Worm (Caenorhabditis elegans) whole organism, L3 larva: Measurements from ENCODE around the gene Y38E10A.14.
A peak's percentile ranks its signal among the peaks of the same experiment; 100 is the strongest.

Experiments used
- R02D3.7 ChIP-seq: fragments of 150-350 bp; optimal IDR thresholded peaks from 2 replicates; lab custom pipeline; 2014; ENCODE audit warnings: missing biosample characterization, missing genetic modification characterization
- ZK546.5 ChIP-seq: sonication (generic microtip); optimal IDR thresholded peaks from 2 replicates; lab custom pipeline; 2017; ENCODE audit warnings: missing biosample characterization, missing genetic modification characterization
- ama-1 ChIP-seq: fragments of 150-350 bp; optimal IDR thresholded peaks from 2 replicates; lab custom pipeline; 2018
- ceh-16 ChIP-seq: sonication (generic microtip); optimal IDR thresholded peaks from 2 replicates; lab custom pipeline; 2017; ENCODE audit warnings: missing biosample characterization, missing genetic modification characterization
- ceh-28 ChIP-seq: fragments of 150-350 bp; optimal IDR thresholded peaks from 2 replicates; lab custom pipeline; 2014; ENCODE audit warnings: missing biosample characterization, missing genetic modification reagents, missing genetic modification characterization
- ceh-9 ChIP-seq: sonication (generic microtip); optimal IDR thresholded peaks from 2 replicates; lab custom pipeline; 2018; ENCODE audit warnings: missing biosample characterization, missing genetic modification characterization
- daf-12 ChIP-seq: fragments of 150-350 bp; optimal IDR thresholded peaks from 2 replicates; lab custom pipeline; 2014; ENCODE audit warnings: missing biosample characterization, missing genetic modification reagents, missing genetic modification characterization
- egl-27 ChIP-seq: sonication (generic microtip); optimal IDR thresholded peaks from 4 replicates; lab custom pipeline; 2017; ENCODE audit warnings: missing biosample characterization, missing genetic modification reagents, missing genetic modification characterization
- egl-5 ChIP-seq: fragments of 150-350 bp; optimal IDR thresholded peaks from 2 replicates; lab custom pipeline; 2017; ENCODE audit warnings: missing biosample characterization, missing genetic modification reagents, missing genetic modification characterization, inconsistent platforms
- elt-1 ChIP-seq: fragments of 150-350 bp; optimal IDR thresholded peaks from 2 replicates; lab custom pipeline; 2014; ENCODE audit warnings: missing biosample characterization, missing genetic modification characterization
- elt-2 ChIP-seq: sonication (generic microtip); optimal IDR thresholded peaks from 2 replicates; lab custom pipeline; 2016; ENCODE audit warnings: missing genetic modification reagents, mild to moderate bottlenecking, missing genetic modification characterization, missing compliant biosample characterization
- fkh-10 ChIP-seq: sonication (generic microtip); optimal IDR thresholded peaks from 2 replicates; lab custom pipeline; 2017; ENCODE audit warnings: missing biosample characterization, missing genetic modification reagents, missing genetic modification characterization
- fkh-2 ChIP-seq: fragments of 150-350 bp; optimal IDR thresholded peaks from 2 replicates; lab custom pipeline; 2014; ENCODE audit warnings: missing biosample characterization, missing genetic modification reagents, missing genetic modification characterization
- hmg-11 ChIP-seq: sonication (generic microtip); optimal IDR thresholded peaks from 2 replicates; lab custom pipeline; 2016; ENCODE audit warnings: missing genetic modification characterization, missing compliant biosample characterization
- jun-1 ChIP-seq: fragments of 150-350 bp; optimal IDR thresholded peaks from 2 replicates; lab custom pipeline; 2014; ENCODE audit warnings: missing biosample characterization, missing genetic modification reagents, missing genetic modification characterization
- lin-15B ChIP-seq: fragments of 150-350 bp; optimal IDR thresholded peaks from 2 replicates; lab custom pipeline; 2014; ENCODE audit warnings: missing biosample characterization, missing genetic modification characterization
- mdl-1 ChIP-seq: fragments of 150-350 bp; optimal IDR thresholded peaks from 2 replicates; lab custom pipeline; 2014; ENCODE audit warnings: missing biosample characterization, missing genetic modification characterization
- nfya-1 ChIP-seq: sonication (generic microtip); optimal IDR thresholded peaks from 2 replicates; lab custom pipeline; 2017; ENCODE audit warnings: missing genetic modification characterization, mild to moderate bottlenecking, missing compliant biosample characterization, antibody characterized with exemption, moderate library complexity; ENCODE audit not compliant: insufficient read depth
- nhr-11 ChIP-seq: fragments of 150-350 bp; optimal IDR thresholded peaks from 2 replicates; lab custom pipeline; 2014; ENCODE audit warnings: missing biosample characterization, missing genetic modification characterization
- nhr-12 ChIP-seq: fragments of 150-350 bp; optimal IDR thresholded peaks from 2 replicates; lab custom pipeline; 2014; ENCODE audit warnings: missing biosample characterization, missing genetic modification characterization
- nhr-23 ChIP-seq: fragments of 150-350 bp; optimal IDR thresholded peaks from 2 replicates; lab custom pipeline; 2014; ENCODE audit warnings: missing biosample characterization, missing genetic modification reagents, missing genetic modification characterization
- nhr-25 ChIP-seq: sonication (generic microtip); optimal IDR thresholded peaks from 2 replicates; lab custom pipeline; 2017; ENCODE audit warnings: missing biosample characterization, missing genetic modification characterization
- nhr-28 ChIP-seq: fragments of 150-350 bp; optimal IDR thresholded peaks from 2 replicates; lab custom pipeline; 2014; ENCODE audit warnings: missing biosample characterization, missing genetic modification characterization
- nhr-43 ChIP-seq: sonication (generic microtip); optimal IDR thresholded peaks from 2 replicates; lab custom pipeline; 2016; ENCODE audit warnings: mild to moderate bottlenecking, missing genetic modification characterization, missing compliant biosample characterization; ENCODE audit not compliant: poor library complexity, severe bottlenecking
- nhr-77 ChIP-seq: fragments of 150-350 bp; optimal IDR thresholded peaks from 2 replicates; lab custom pipeline; 2014; ENCODE audit warnings: missing biosample characterization, missing genetic modification characterization
- pha-4 ChIP-seq: fragments of 150-350 bp; optimal IDR thresholded peaks from 2 replicates; lab custom pipeline; 2014; ENCODE audit warnings: missing biosample characterization, missing genetic modification reagents, missing genetic modification characterization
- pqm-1 ChIP-seq: fragments of 150-350 bp; optimal IDR thresholded peaks from 2 replicates; lab custom pipeline; 2017; ENCODE audit warnings: missing biosample characterization, missing genetic modification characterization, inconsistent platforms
- snpc-4 ChIP-seq: fragments of 150-350 bp; optimal IDR thresholded peaks from 2 replicates; lab custom pipeline; 2014; ENCODE audit warnings: missing biosample characterization, missing genetic modification characterization
- tbx-2 ChIP-seq: sonication (generic microtip); optimal IDR thresholded peaks from 2 replicates; lab custom pipeline; 2016; ENCODE audit warnings: mild to moderate bottlenecking, missing genetic modification characterization, missing compliant biosample characterization
- unc-39 ChIP-seq: sonication (generic microtip); optimal IDR thresholded peaks from 4 replicates; lab custom pipeline; 2017; ENCODE audit warnings: missing biosample characterization, missing genetic modification characterization
- zag-1 ChIP-seq: fragments of 150-350 bp; optimal IDR thresholded peaks from 2 replicates; lab custom pipeline; 2014; ENCODE audit warnings: missing biosample characterization, missing genetic modification characterization
- ztf-11 ChIP-seq: fragments of 150-350 bp; optimal IDR thresholded peaks from 2 replicates; lab custom pipeline; 2014; ENCODE audit warnings: missing biosample characterization, missing genetic modification characterization
- ztf-4 ChIP-seq: fragments of 150-350 bp; optimal IDR thresholded peaks from 2 replicates; lab custom pipeline; 2014; ENCODE audit warnings: missing biosample characterization, missing genetic modification characterization

Gene Y38E10A.14

ce11 chrII:12603667-12604621 lies 20.4 kb downstream of the Y38E10A.14 start, which contains the start of the genes ceh-100 and lips-15:
Gene ceh-100 (minus strand): TSS chrII:12603680.
Gene lips-15 (plus strand): TSS chrII:12604386.
- TF ChIP-seq ama-1 (lab: Kevin White, UChicago): no peak
- no peak for TF ChIP-seq jun-1 (tag; lab: Kevin White, UChicago)
- no peak for TF ChIP-seq fkh-2
- no peak for TF ChIP-seq daf-12
- peak; percentile 46 for TF ChIP-seq nfya-1 (tag; lab: Kevin White, UChicago)
- no peak for TF ChIP-seq zag-1
- TF ChIP-seq nhr-25 (tag; lab: Kevin White, UChicago): peak; percentile 56
- peak; percentile 0 for TF ChIP-seq nhr-23 (tag; lab: Kevin White, UChicago)
- TF ChIP-seq egl-5 (tag; lab: Kevin White, UChicago): peak; percentile 37
- TF ChIP-seq pqm-1 (tag; lab: Kevin White, UChicago): no peak
- TF ChIP-seq elt-1: no peak
- peak; percentile 81 for TF ChIP-seq lin-15B (tag; lab: Kevin White, UChicago)
- no peak for TF ChIP-seq egl-27 (tag; lab: Kevin White, UChicago)
- TF ChIP-seq ZK546.5: no peak
- no peak for TF ChIP-seq ztf-4 (tag; lab: Kevin White, UChicago)
- no peak for TF ChIP-seq mdl-1
- TF ChIP-seq elt-2 (tag; lab: Kevin White, UChicago): peak; percentile 5
- TF ChIP-seq R02D3.7 (tag; lab: Kevin White, UChicago): no peak
- TF ChIP-seq nhr-77: no peak
- TF ChIP-seq pha-4 (tag; lab: Kevin White, UChicago): peak; percentile 23
- no peak for TF ChIP-seq nhr-12 (tag; lab: Kevin White, UChicago)
- TF ChIP-seq nhr-43 (tag; lab: Kevin White, UChicago): no peak
- TF ChIP-seq ceh-28 (tag; lab: Kevin White, UChicago): peak; percentile 78
- TF ChIP-seq hmg-11 (tag; lab: Kevin White, UChicago): peak; percentile 43

- TF ChIP-seq ama-1 (lab: Kevin White, UChicago): no peak
- no peak for TF ChIP-seq jun-1 (tag; lab: Kevin White, UChicago)
- TF ChIP-seq pqm-1 (tag; lab: Kevin White, UChicago): peak; percentile 63
- no peak for TF ChIP-seq ztf-11 (tag; lab: Kevin White, UChicago)
- TF ChIP-seq elt-2 (tag; lab: Kevin White, UChicago): peak; percentile 31
- TF ChIP-seq, all 47 proteins: peak for 2
Observed at ce11 chrII:12580952-12581351, 43.4 kb downstream of the Y38E10A.14 start, which contains the start of gene clec-4. Gene clec-4 (minus strand): TSS chrII:12581113.

ce11 chrII:12577754-12578153 lies 46.6 kb downstream of the Y38E10A.14 start, which contains the start of gene clec-8:
Gene clec-8 (minus strand): TSS chrII:12578061.
- TF ChIP-seq elt-2 (tag; lab: Kevin White, UChicago) (peak; percentile 74), egl-5 (tag; lab: Kevin White, UChicago) (no peak), pqm-1 (tag; lab: Kevin White, UChicago) (peak; percentile 74), pha-4 (tag; lab: Kevin White, UChicago) (no peak), ceh-28 (tag; lab: Kevin White, UChicago) (peak; percentile 27)

- TF ChIP-seq snpc-4 (tag; lab: Kevin White, UChicago): no peak
- no peak for TF ChIP-seq ztf-4 (tag; lab: Kevin White, UChicago)
- TF ChIP-seq nfya-1 (tag; lab: Kevin White, UChicago): no peak
- TF ChIP-seq unc-39 (tag; lab: Kevin White, UChicago): no peak
- no peak for TF ChIP-seq nhr-11
Observed at ce11 chrII:12574668-12575067, 49.7 kb downstream of the Y38E10A.14 start, which contains the start of gene Y38E10A.3. Gene Y38E10A.3 (minus strand): TSS chrII:12574768.

- TF ChIP-seq nhr-23 (tag; lab: Kevin White, UChicago) (no peak), nhr-43 (tag; lab: Kevin White, UChicago) (no peak), tbx-2 (tag; lab: Kevin White, UChicago) (no peak), jun-1 (tag; lab: Kevin White, UChicago) (no peak), R02D3.7 (tag; lab: Kevin White, UChicago) (no peak), zag-1 (no peak), ceh-9 (no peak), ceh-16 (tag; lab: Kevin White, UChicago) (no peak), elt-1 (no peak), fkh-10 (GFP tag; lab: Kevin White, UChicago) (no peak), ceh-28 (tag; lab: Kevin White, UChicago) (no peak), nhr-28 (tag; lab: Kevin White, UChicago) (no peak), egl-5 (tag; lab: Kevin White, UChicago) (no peak), daf-12 (no peak), snpc-4 (tag; lab: Kevin White, UChicago) (no peak), pha-4 (tag; lab: Kevin White, UChicago) (no peak)
Observed at ce11 chrII:12573541-12573940, 50.8 kb downstream of the Y38E10A.14 start, which contains the start of gene Y38E10A.2. Gene Y38E10A.2 (minus strand): TSS chrII:12573641.
